Worm (Caenorhabditis elegans): Measurements from ENCODE around the gene lis-1.

DNA sequence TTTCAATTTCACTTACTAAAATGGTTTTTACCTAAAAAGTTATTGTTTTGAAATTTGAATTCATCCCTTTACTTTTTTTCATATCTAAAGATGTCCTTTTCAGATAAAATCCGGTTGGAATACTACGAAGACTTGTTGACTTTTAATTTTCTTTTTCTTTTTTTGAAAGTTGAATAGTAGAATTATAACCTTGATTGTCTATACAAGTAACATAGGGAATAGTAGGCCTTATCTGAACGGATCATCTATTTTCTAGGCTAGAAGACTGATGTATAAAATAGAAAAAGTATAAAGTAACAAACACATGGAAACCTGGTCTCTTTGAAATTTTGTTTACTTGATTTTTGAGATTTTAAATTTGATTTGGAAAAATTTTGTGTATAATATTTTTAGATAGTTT is 4.4 kb upstream of the lis-1 start:
- TF ChIP-seq scrt-1 (GFP tag; IDR thresholded peaks at IDR 0.05) (no peak), pes-1 (GFP tag; IDR thresholded peaks at IDR 0.05) (no peak), flt-1 (GFP tag; IDR thresholded peaks at IDR 0.05) (no peak), ceh-13 (GFP tag; optimal IDR thresholded peaks at IDR 0.05) (no peak), ets-7 (tag; optimal IDR thresholded peaks at IDR 0.05) (no peak), ama-1 (optimal IDR thresholded peaks at IDR 0.05) (no peak), hmbx-1 (tag; optimal IDR thresholded peaks at IDR 0.05) (no peak), aly-1 (tag; optimal IDR thresholded peaks at IDR 0.05) (no peak), B0310.2 (tag; optimal IDR thresholded peaks at IDR 0.05) (no peak), tra-4 (tag; optimal IDR thresholded peaks at IDR 0.05) (no peak), sea-1 (GFP tag; conservative IDR thresholded peaks at IDR 0.05) (no peak)
